Fruit fly (Drosophila melanogaster) whole organism, embryonic: ENCODE measurements around the gene Vps52.

Experiments
- Ada2b ChIP-seq: fragments of 200-800 bp; sonication (Bioruptor generic); IDR thresholded peaks from 2 replicates; pipeline ENCODE4 v1.3.6; 2022; ENCODE audit warnings: missing biosample characterization, missing genetic modification characterization
- Atf-2 ChIP-seq: fragments of 200-800 bp; sonication (Bioruptor generic); optimal IDR thresholded peaks from 2 replicates; lab custom pipeline; 2016; ENCODE audit warnings: missing biosample characterization, missing genetic modification characterization
- Atf6 ChIP-seq: fragments of 200-800 bp; sonication (Bioruptor generic); IDR thresholded peaks from 2 replicates; pipeline ENCODE4 v1.3.6; 2022; ENCODE audit warnings: missing biosample characterization, missing genetic modification characterization
- CG10654 ChIP-seq: fragments of 200-800 bp; sonication (Bioruptor generic); optimal IDR thresholded peaks from 2 replicates; lab custom pipeline; 2016; ENCODE audit warnings: missing biosample characterization, missing genetic modification characterization
- CG12155 ChIP-seq: fragments of 200-800 bp; sonication (Bioruptor generic); optimal IDR thresholded peaks from 3 replicates; lab custom pipeline; 2016; ENCODE audit warnings: missing biosample characterization, missing genetic modification characterization
- CG12299 ChIP-seq: fragments of 200-800 bp; sonication (Bioruptor generic); optimal IDR thresholded peaks from 2 replicates; lab custom pipeline; 2018; ENCODE audit warnings: missing biosample characterization, mild to moderate bottlenecking, missing genetic modification characterization
- CG13624 ChIP-seq: fragments of 200-800 bp; sonication (Bioruptor generic); optimal IDR thresholded peaks from 2 replicates; lab custom pipeline; 2016; ENCODE audit warnings: missing biosample characterization, missing genetic modification characterization
- CG15011 ChIP-seq: fragments of 200-800 bp; sonication (Bioruptor generic); optimal IDR thresholded peaks from 3 replicates; lab custom pipeline; 2018; ENCODE audit warnings: missing biosample characterization, mild to moderate bottlenecking, missing genetic modification characterization
- CG16813 ChIP-seq: fragments of 200-800 bp; sonication (Bioruptor generic); IDR thresholded peaks from 3 replicates; pipeline ENCODE4 v1.3.6; 2022; ENCODE audit warnings: missing biosample characterization, missing genetic modification characterization; ENCODE audit not compliant: partially characterized antibody
- CG17359 ChIP-seq: fragments of 200-800 bp; sonication (Bioruptor generic); optimal IDR thresholded peaks from 3 replicates; lab custom pipeline; 2018; ENCODE audit warnings: missing biosample characterization, mild to moderate bottlenecking, missing genetic modification characterization, moderate library complexity
- CG2129 ChIP-seq: fragments of 200-800 bp; sonication (Bioruptor generic); IDR thresholded peaks from 2 replicates; pipeline ENCODE4 v1.3.6; 2022; ENCODE audit warnings: missing biosample characterization, missing genetic modification characterization; ENCODE audit not compliant: partially characterized antibody
- CG2202 ChIP-seq: fragments of 200-800 bp; sonication (Bioruptor generic); optimal IDR thresholded peaks from 2 replicates; lab custom pipeline; 2018; ENCODE audit warnings: missing biosample characterization, mild to moderate bottlenecking, missing genetic modification characterization
- CG3281 ChIP-seq: fragments of 200-800 bp; sonication (Bioruptor generic); optimal IDR thresholded peaks from 3 replicates; lab custom pipeline; 2017; ENCODE audit warnings: missing biosample characterization, mild to moderate bottlenecking, missing genetic modification characterization
- CG33557 ChIP-seq: fragments of 200-800 bp; sonication (Bioruptor generic); optimal IDR thresholded peaks from 2 replicates; lab custom pipeline; 2019; ENCODE audit warnings: missing biosample characterization, mild to moderate bottlenecking, missing genetic modification characterization, moderate library complexity
- CG3847 ChIP-seq: fragments of 200-800 bp; sonication (Bioruptor generic); IDR thresholded peaks from 2 replicates; pipeline ENCODE4 v1.3.6; 2022; ENCODE audit warnings: missing biosample characterization, missing genetic modification characterization
- CG4360 ChIP-seq: fragments of 200-800 bp; sonication (Bioruptor generic); IDR thresholded peaks from 2 replicates; pipeline ENCODE4 v1.3.6; 2022; ENCODE audit warnings: missing biosample characterization, missing genetic modification characterization
- CG4424 ChIP-seq: fragments of 200-800 bp; sonication (Bioruptor generic); optimal IDR thresholded peaks from 3 replicates; lab custom pipeline; 2016; ENCODE audit warnings: missing biosample characterization, missing genetic modification characterization
- CG6272 ChIP-seq: fragments of 200-800 bp; sonication (Bioruptor generic); IDR thresholded peaks from 2 replicates; pipeline ENCODE4 v1.3.6; 2022; ENCODE audit warnings: missing biosample characterization, missing genetic modification characterization
- CG7357 ChIP-seq: fragments of 200-800 bp; sonication (Bioruptor generic); IDR thresholded peaks from 3 replicates; pipeline ENCODE4 v1.3.6; 2022; ENCODE audit warnings: missing biosample characterization, missing genetic modification characterization
- CG8089 ChIP-seq: fragments of 200-800 bp; sonication (Bioruptor generic); optimal IDR thresholded peaks from 3 replicates; lab custom pipeline; 2016; ENCODE audit warnings: missing biosample characterization, missing genetic modification characterization
- CHES-1-like ChIP-seq: fragments of 200-800 bp; sonication (Bioruptor generic); optimal IDR thresholded peaks from 2 replicates; lab custom pipeline; 2016; ENCODE audit warnings: missing biosample characterization, missing genetic modification characterization
- E2f1 ChIP-seq: fragments of 200-800 bp; sonication (Bioruptor generic); IDR thresholded peaks from 2 replicates; pipeline ENCODE4 v1.3.6; 2022; ENCODE audit warnings: missing biosample characterization, missing genetic modification characterization
- Elba2 ChIP-seq: fragments of 200-800 bp; sonication (Bioruptor generic); optimal IDR thresholded peaks from 3 replicates; lab custom pipeline; 2016; ENCODE audit warnings: missing biosample characterization, missing genetic modification characterization
- Ets65A ChIP-seq: fragments of 200-800 bp; sonication (Bioruptor generic); peaks from one replicate; lab custom pipeline; 2016; ENCODE audit warnings: missing biosample characterization, missing genetic modification characterization
- Hr3 ChIP-seq: fragments of 200-800 bp; sonication (Bioruptor generic); optimal IDR thresholded peaks from 3 replicates; lab custom pipeline; 2016; ENCODE audit warnings: missing biosample characterization, missing genetic modification characterization
- Hr78 ChIP-seq, 2 experiments: fragments of 200-800 bp in 1 of 2; fragments of >200 bp in 1 of 2; sonication (Bioruptor generic) in 1 of 2; optimal IDR thresholded peaks; 2 replicates each; lab custom pipeline; 2017 to 2019; ENCODE audit warnings: missing biosample characterization in 2 of 2, missing genetic modification characterization in 2 of 2, mild to moderate bottlenecking in 1 of 2, moderate library complexity in 1 of 2
- MTF-1 ChIP-seq: fragments of 200-800 bp; sonication (Bioruptor generic); optimal IDR thresholded peaks from 2 replicates; lab custom pipeline; 2018; ENCODE audit warnings: missing biosample characterization, mild to moderate bottlenecking, missing genetic modification characterization, borderline replicate concordance
- Mad ChIP-seq: fragments of 200-800 bp; sonication (Bioruptor generic); optimal IDR thresholded peaks from 2 replicates; lab custom pipeline; 2016; ENCODE audit warnings: missing biosample characterization, missing genetic modification characterization
- Med ChIP-seq: fragments of 200-800 bp; sonication (Bioruptor generic); peaks from one replicate; lab custom pipeline; 2016; ENCODE audit warnings: missing biosample characterization, missing genetic modification characterization, mild to moderate bottlenecking, inconsistent platforms, moderate library complexity
- TFAM ChIP-seq: fragments of 200-800 bp; sonication (Bioruptor generic); optimal IDR thresholded peaks from 2 replicates; lab custom pipeline; 2017; ENCODE audit warnings: missing biosample characterization, missing genetic modification characterization, inconsistent platforms
- Xbp1 ChIP-seq: fragments of 200-800 bp; sonication (Bioruptor generic); optimal IDR thresholded peaks from 3 replicates; lab custom pipeline; 2016; ENCODE audit warnings: missing biosample characterization, mild to moderate bottlenecking, missing genetic modification characterization
- al ChIP-seq: fragments of 200-800 bp; sonication (Bioruptor generic); IDR thresholded peaks from 2 replicates; pipeline ENCODE4 v1.3.6; 2022; ENCODE audit warnings: missing biosample characterization, missing genetic modification characterization
- chm ChIP-seq: fragments of 200-800 bp; sonication (Bioruptor generic); IDR thresholded peaks from 2 replicates; pipeline ENCODE4 v1.3.6; 2022; ENCODE audit warnings: missing biosample characterization, missing genetic modification characterization
- cwo ChIP-seq: fragments of 200-800 bp; sonication (Bioruptor generic); optimal IDR thresholded peaks from 3 replicates; lab custom pipeline; 2017; ENCODE audit warnings: missing biosample characterization, missing genetic modification characterization, mild to moderate bottlenecking, moderate library complexity, missing genetic modification reagents
- ems ChIP-seq: fragments of 200-800 bp; sonication (Bioruptor generic); optimal IDR thresholded peaks from 3 replicates; lab custom pipeline; 2016; ENCODE audit warnings: missing biosample characterization, missing genetic modification characterization
- hb ChIP-seq: fragments of 200-800 bp; sonication (Bioruptor generic); IDR thresholded peaks from 3 replicates; pipeline ENCODE4 v1.3.6; 2022; ENCODE audit warnings: missing biosample characterization, missing genetic modification characterization; ENCODE audit not compliant: partially characterized antibody
- hth ChIP-seq: fragments of >200 bp; optimal IDR thresholded peaks from 2 replicates; lab custom pipeline; 2017; ENCODE audit warnings: inconsistent platforms
- lmd ChIP-seq: fragments of 200-800 bp; sonication (Bioruptor generic); IDR thresholded peaks from 2 replicates; pipeline ENCODE4 v1.3.6; 2022; ENCODE audit warnings: missing biosample characterization, missing genetic modification characterization
- luna ChIP-seq: fragments of 200-800 bp; sonication (Bioruptor generic); optimal IDR thresholded peaks from 2 replicates; lab custom pipeline; 2016; ENCODE audit warnings: missing biosample characterization, missing genetic modification characterization
- maf-S ChIP-seq: fragments of 200-800 bp; sonication (Bioruptor generic); optimal IDR thresholded peaks from 2 replicates; lab custom pipeline; 2016; ENCODE audit warnings: missing biosample characterization, missing genetic modification characterization
- nerfin-1 ChIP-seq: fragments of 200-800 bp; sonication (Bioruptor generic); optimal IDR thresholded peaks from 3 replicates; lab custom pipeline; 2019; ENCODE audit warnings: missing biosample characterization, mild to moderate bottlenecking, missing genetic modification characterization, moderate library complexity
- nerfin-2 ChIP-seq: fragments of 200-800 bp; sonication (Bioruptor generic); IDR thresholded peaks from 2 replicates; pipeline ENCODE4 v1.3.6; 2022; ENCODE audit warnings: missing biosample characterization, missing genetic modification characterization; ENCODE audit not compliant: partially characterized antibody
- sens ChIP-seq: fragments of 200-800 bp; sonication (Bioruptor generic); peaks from one replicate; lab custom pipeline; 2016; ENCODE audit warnings: missing biosample characterization, missing genetic modification characterization
- sob ChIP-seq: fragments of 200-800 bp; sonication (Bioruptor generic); IDR thresholded peaks from 2 replicates; pipeline ENCODE4 v1.3.6; 2022; ENCODE audit warnings: missing biosample characterization, missing genetic modification characterization
- ssp ChIP-seq: fragments of 200-800 bp; sonication (Bioruptor generic); IDR thresholded peaks from 2 replicates; pipeline ENCODE4 v1.3.6; 2022; ENCODE audit warnings: missing biosample characterization, missing genetic modification characterization
- tap ChIP-seq: fragments of 200-800 bp; optimal IDR thresholded peaks from 3 replicates; lab custom pipeline; 2019; ENCODE audit warnings: missing biosample characterization, mild to moderate bottlenecking, missing genetic modification characterization, moderate library complexity
- trh ChIP-seq: fragments of 200-800 bp; sonication (Bioruptor generic); optimal IDR thresholded peaks from 2 replicates; lab custom pipeline; 2016; ENCODE audit warnings: missing biosample characterization, missing genetic modification characterization
- wor ChIP-seq: fragments of 200-800 bp; sonication (Bioruptor generic); IDR thresholded peaks from 2 replicates; pipeline ENCODE4 v1.3.6; 2022; ENCODE audit warnings: missing biosample characterization, missing genetic modification characterization
- zen2 ChIP-seq: fragments of 200-800 bp; sonication (Bioruptor generic); IDR thresholded peaks from 3 replicates; pipeline ENCODE4 v1.3.6; 2022; ENCODE audit warnings: missing biosample characterization, missing genetic modification characterization; ENCODE audit not compliant: partially characterized antibody
- zfh2 ChIP-seq: fragments of 200-800 bp; sonication (Bioruptor generic); optimal IDR thresholded peaks from 2 replicates; lab custom pipeline; 2016; ENCODE audit warnings: missing biosample characterization, missing genetic modification characterization

Vps52 gene

DNA sequence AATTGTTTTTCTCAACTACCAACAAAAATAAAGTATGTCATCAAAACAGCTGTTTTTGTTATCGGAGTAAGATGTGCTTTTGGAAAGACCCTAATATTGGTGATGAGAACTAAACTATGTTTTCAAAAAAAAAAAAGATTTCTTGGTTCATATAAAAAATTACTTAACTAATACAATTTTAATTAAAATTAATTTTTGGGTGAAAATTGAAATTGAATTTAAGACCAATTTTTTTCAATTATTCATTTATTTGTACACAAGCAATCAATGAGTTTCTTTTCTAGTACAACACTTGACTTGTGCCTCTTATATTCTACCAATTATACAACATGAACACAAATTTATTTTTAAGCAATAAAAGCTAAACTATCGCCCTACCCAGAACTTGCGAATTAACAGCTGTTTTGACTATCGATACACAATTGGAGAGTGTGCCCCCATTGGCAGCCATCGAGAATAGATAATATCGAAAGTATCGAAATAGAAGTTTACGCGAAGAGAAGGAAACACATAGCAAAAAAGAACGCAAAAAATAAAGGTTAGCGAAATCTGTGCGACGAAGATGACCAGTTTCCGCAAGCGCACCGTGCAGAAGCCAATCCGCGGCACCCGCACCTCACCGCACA, at the start of gene Vps52, which contains the start of gene Elp4 (continued):
- TF ChIP-seq Xbp1, result peak; percentile 81
- peak; percentile 63 for TF ChIP-seq CG2129 (GFP tag; lab: Robert Waterston, UW)
- TF ChIP-seq luna (GFP tag; lab: Kevin White, UChicago), result no peak
- peak; percentile 31 for TF ChIP-seq CG13624 (GFP tag; lab: Kevin White, UChicago)
- peak; percentile 77 for TF ChIP-seq CG4424
- TF ChIP-seq Med (GFP tag; lab: Kevin White, UChicago), result peak; percentile 86
- peak; percentile 60 for TF ChIP-seq CG12299 (tag; lab: Kevin White, UChicago)
- no peak for TF ChIP-seq tap (tag; lab: Kevin White, UChicago)
- TF ChIP-seq CG15011 (GFP tag; lab: Kevin White, UChicago), result no peak
- TF ChIP-seq CHES-1-like (GFP tag; lab: Kevin White, UChicago), result peak; percentile 44
- no peak for TF ChIP-seq MTF-1 (GFP tag; lab: Kevin White, UChicago)
- TF ChIP-seq CG12155 (GFP tag; lab: Kevin White, UChicago), result peak; percentile 77
- TF ChIP-seq nerfin-2 (GFP tag; lab: Robert Waterston, UW), result peak; percentile 67
- TF ChIP-seq maf-S (GFP tag; lab: Kevin White, UChicago), result peak; percentile 48
- TF ChIP-seq CG4360 (GFP tag; lab: Robert Waterston, UW), result no peak
- 0 out of 3 replicates have a peak, but pooled peaks have one; percentile 32 for TF ChIP-seq CG7357 (GFP tag; lab: Robert Waterston, UW)
- peak; percentile 73 for TF ChIP-seq CG16813 (GFP tag; lab: Robert Waterston, UW)
- TF ChIP-seq trh, result peak; percentile 66
- peak in 1 of 2 experiments; percentile 20 for TF ChIP-seq Hr78 (GFP tag; optimal IDR thresholded peaks at IDR 0.05; lab: Kevin White, UChicago)
- TF ChIP-seq chm (GFP tag; lab: Robert Waterston, UW), result no peak
- TF ChIP-seq CG3847 (GFP tag; lab: Robert Waterston, UW), result peak; percentile 73
- TF ChIP-seq Atf6 (GFP tag; lab: Robert Waterston, UW), result peak; percentile 75
- TF ChIP-seq hth (lab: Kevin White, UChicago), result no peak
- peak; percentile 68 for TF ChIP-seq nerfin-1 (tag; lab: Kevin White, UChicago)
- TF ChIP-seq CG10654 (GFP tag; lab: Kevin White, UChicago), result peak; percentile 65
- no peak for TF ChIP-seq TFAM (GFP tag; lab: Kevin White, UChicago)
- peak; percentile 29 for TF ChIP-seq Atf-2 (GFP tag; lab: Kevin White, UChicago)
- peak; percentile 61 for TF ChIP-seq sob
- peak; percentile 85 for TF ChIP-seq Hr3 (GFP tag; lab: Kevin White, UChicago)
- peak; percentile 78 for TF ChIP-seq CG3281
- TF ChIP-seq E2f1 (GFP tag; lab: Robert Waterston, UW), result peak; percentile 66
- peak; percentile 53 for TF ChIP-seq al
- peak; percentile 93 for TF ChIP-seq sens
- TF ChIP-seq Elba2 (GFP tag; lab: Kevin White, UChicago), result peak; percentile 42
- peak; percentile 40 for TF ChIP-seq cwo
- TF ChIP-seq CG2202 (tag; lab: Kevin White, UChicago), result no peak
- peak; percentile 16 for TF ChIP-seq ems (GFP tag; lab: Kevin White, UChicago)
- peak; percentile 31 for TF ChIP-seq CG8089 (GFP tag; lab: Kevin White, UChicago)
- TF ChIP-seq CG33557 (GFP tag; lab: Kevin White, UChicago), result peak; percentile 67
- 0 out of 2 replicates have a peak, but pooled peaks have one; percentile 20 for TF ChIP-seq CG6272 (GFP tag; lab: Robert Waterston, UW)
- peak; percentile 64 for TF ChIP-seq zfh2 (GFP tag; lab: Kevin White, UChicago)
- TF ChIP-seq ssp (GFP tag; lab: Robert Waterston, UW), result peak; percentile 80
- TF ChIP-seq Ets65A (GFP tag; lab: Kevin White, UChicago), result peak; percentile 85
- TF ChIP-seq Ada2b (GFP tag; lab: Robert Waterston, UW), result peak; percentile 56
- peak; percentile 64; the same call in 2 of the 3 replicates for TF ChIP-seq zen2 (GFP tag; lab: Robert Waterston, UW)
- peak; percentile 83 for TF ChIP-seq hb (GFP tag; lab: Robert Waterston, UW)
- TF ChIP-seq lmd (GFP tag; lab: Robert Waterston, UW), result peak; percentile 70
- no peak; the same call in 1 of the 2 replicates for TF ChIP-seq wor (GFP tag; lab: Robert Waterston, UW)
- TF ChIP-seq CG17359 (tag; lab: Kevin White, UChicago), result peak; percentile 75
- peak; percentile 12 for TF ChIP-seq Mad (GFP tag; lab: Kevin White, UChicago)
